Worm (Caenorhabditis elegans) whole organism, L4 larva: ENCODE measurements around the gene lyst-1.

Source experiments
- T20F7.1 ChIP-seq: fragments of 200-800 bp; sonication (Bioruptor generic); optimal IDR thresholded peaks from 2 replicates; lab custom pipeline; 2018; ENCODE audit warnings: mild to moderate bottlenecking, missing genetic modification characterization, missing compliant biosample characterization
- Y105C5A.15 ChIP-seq: fragments of 200-800 bp; sonication (Bioruptor generic); IDR thresholded peaks from 2 replicates; pipeline ENCODE4 v1.3.6; 2022; ENCODE audit warnings: missing genetic modification characterization, missing compliant biosample characterization
- Y48G9A.11 ChIP-seq: fragments of 200-800 bp; sonication (Bioruptor generic); IDR thresholded peaks from 2 replicates; pipeline ENCODE4 v1.3.6; 2022; ENCODE audit warnings: missing genetic modification reagents, missing genetic modification characterization, missing compliant biosample characterization
- ZK546.5 ChIP-seq, 2 experiments: sonication (generic microtip); optimal IDR thresholded peaks; 2 replicates each; lab custom pipeline; 2017; ENCODE audit warnings: missing biosample characterization in 2 of 2, missing genetic modification characterization in 2 of 2
- aha-1 ChIP-seq: fragments of 150-350 bp; peaks from one replicate; lab custom pipeline; 2014; ENCODE audit warnings: missing biosample characterization, missing genetic modification characterization
- ama-1 ChIP-seq: fragments of 150-350 bp; optimal IDR thresholded peaks from 2 replicates; lab custom pipeline; 2014; ENCODE audit warnings: inconsistent platforms, mixed read lengths
- ceh-20 ChIP-seq: fragments of 200-800 bp; sonication (Bioruptor generic); IDR thresholded peaks from 2 replicates; pipeline ENCODE4 v1.3.6; 2022; ENCODE audit warnings: missing genetic modification reagents, missing genetic modification characterization, missing compliant biosample characterization
- daf-16 ChIP-seq, 3 experiments: sonication (generic microtip); optimal IDR thresholded peaks; 2 replicates each; lab custom pipeline; 2016 to 2017; ENCODE audit warnings: missing genetic modification characterization in 3 of 3, missing genetic modification reagents in 3 of 3, mild to moderate bottlenecking in 2 of 3, missing compliant biosample characterization in 2 of 3, missing biosample characterization in 1 of 3, moderate library complexity in 1 of 3
- daf-19 ChIP-seq: fragments of 200-800 bp; sonication (Bioruptor generic); conservative IDR thresholded peaks from 2 replicates; pipeline ENCODE4 v1.3.6; 2022; ENCODE audit warnings: missing genetic modification characterization, missing compliant biosample characterization
- dmd-6 ChIP-seq: fragments of 200-800 bp; sonication (Bioruptor generic); IDR thresholded peaks from 2 replicates; pipeline ENCODE4 v1.3.6; 2022; ENCODE audit warnings: missing genetic modification reagents, missing genetic modification characterization, missing compliant biosample characterization
- dve-1 ChIP-seq: sonication (generic microtip); optimal IDR thresholded peaks from 2 replicates; lab custom pipeline; 2017; ENCODE audit warnings: antibody characterized with exemption, mild to moderate bottlenecking, missing genetic modification characterization, missing compliant biosample characterization; ENCODE audit not compliant: insufficient read depth
- egl-43 ChIP-seq: fragments of 200-800 bp; sonication (Bioruptor generic); IDR thresholded peaks from 2 replicates; pipeline ENCODE4 v1.3.6; 2022; ENCODE audit warnings: missing genetic modification reagents, missing genetic modification characterization, missing compliant biosample characterization
- fos-1 ChIP-seq: fragments of 150-350 bp; optimal IDR thresholded peaks from 2 replicates; lab custom pipeline; 2014; ENCODE audit warnings: missing biosample characterization, missing genetic modification characterization
- hif-1 ChIP-seq, 2 experiments: sonication (generic microtip); optimal IDR thresholded peaks; 2 replicates each; lab custom pipeline; 2016 to 2017; ENCODE audit warnings: missing compliant biosample characterization in 2 of 2, missing genetic modification characterization in 2 of 2, missing genetic modification reagents in 2 of 2, missing genotype in 2 of 2, mild to moderate bottlenecking in 1 of 2
- hlh-11 ChIP-seq: fragments of 200-800 bp; sonication (Bioruptor generic); optimal IDR thresholded peaks from 2 replicates; lab custom pipeline; 2018; ENCODE audit warnings: mild to moderate bottlenecking, missing genetic modification characterization, missing compliant biosample characterization
- hlh-30 ChIP-seq: sonication (generic microtip); optimal IDR thresholded peaks from 2 replicates; lab custom pipeline; 2017; ENCODE audit warnings: antibody characterized with exemption, mild to moderate bottlenecking, missing genetic modification characterization, missing compliant biosample characterization; ENCODE audit not compliant: insufficient read depth
- lin-13 ChIP-seq: fragments of 150-350 bp; optimal IDR thresholded peaks from 2 replicates; lab custom pipeline; 2014; ENCODE audit warnings: missing biosample characterization, missing genetic modification reagents, missing genetic modification characterization
- lin-38 ChIP-seq: fragments of 200-800 bp; sonication (Bioruptor generic); IDR thresholded peaks from 2 replicates; pipeline ENCODE4 v1.3.6; 2022; ENCODE audit warnings: missing genetic modification reagents, missing genetic modification characterization, missing compliant biosample characterization
- lsy-2 ChIP-seq, 2 experiments: fragments of 150-350 bp in 1 of 2; sonication (generic microtip) in 1 of 2; optimal IDR thresholded peaks; 2 replicates each; lab custom pipeline; 2014 to 2017; ENCODE audit warnings: missing biosample characterization in 2 of 2, missing genetic modification characterization in 2 of 2
- mep-1 ChIP-seq: fragments of 150-350 bp; sonication (generic microtip); optimal IDR thresholded peaks from 3 replicates; lab custom pipeline; 2014; ENCODE audit warnings: missing biosample characterization, missing genetic modification characterization
- mes-2 ChIP-seq: sonication (generic microtip); optimal IDR thresholded peaks from 2 replicates; lab custom pipeline; 2016; ENCODE audit warnings: missing genotype, mild to moderate bottlenecking, missing genetic modification characterization, missing compliant biosample characterization; ENCODE audit not compliant: poor library complexity, severe bottlenecking
- nhr-111 ChIP-seq: fragments of 200-800 bp; sonication (Bioruptor generic); optimal IDR thresholded peaks from 2 replicates; lab custom pipeline; 2018; ENCODE audit warnings: mild to moderate bottlenecking, missing genetic modification characterization, missing compliant biosample characterization
- nhr-237 ChIP-seq: sonication (generic microtip); optimal IDR thresholded peaks from 2 replicates; lab custom pipeline; 2017; ENCODE audit warnings: missing biosample characterization, missing genetic modification characterization
- nhr-42 ChIP-seq: fragments of 200-800 bp; sonication (Bioruptor generic); IDR thresholded peaks from 2 replicates; pipeline ENCODE4 v1.3.6; 2022; ENCODE audit warnings: missing genetic modification characterization, missing compliant biosample characterization
- nhr-76 ChIP-seq: fragments of 150-350 bp; optimal IDR thresholded peaks from 2 replicates; lab custom pipeline; 2014; ENCODE audit warnings: missing biosample characterization, missing genetic modification characterization
- nhr-77 ChIP-seq: fragments of 150-350 bp; optimal IDR thresholded peaks from 2 replicates; lab custom pipeline; 2014; ENCODE audit warnings: missing biosample characterization, missing genetic modification characterization
- pha-4 ChIP-seq, 2 experiments: fragments of 150-350 bp in 1 of 2; fragments of 200-800 bp in 1 of 2; sonication (Bioruptor generic) in 1 of 2; IDR thresholded peaks in 1 of 2; optimal IDR thresholded peaks in 1 of 2; 2 replicates each; pipeline versions ENCODE4 v1.3.6 to Lab custom; 2014 to 2022; ENCODE audit warnings: missing genetic modification characterization in 2 of 2, missing genetic modification reagents in 2 of 2, missing biosample characterization in 1 of 2, missing compliant biosample characterization in 1 of 2
- sdz-12 ChIP-seq: fragments of 200-800 bp; sonication (Bioruptor generic); optimal IDR thresholded peaks from 2 replicates; lab custom pipeline; 2018; ENCODE audit warnings: mild to moderate bottlenecking, missing genetic modification characterization, missing compliant biosample characterization
- unc-130 ChIP-seq: sonication (generic microtip); optimal IDR thresholded peaks from 2 replicates; lab custom pipeline; 2016; ENCODE audit warnings: missing genetic modification reagents, missing genetic modification characterization, missing compliant biosample characterization
- unc-39 ChIP-seq: sonication (generic microtip); optimal IDR thresholded peaks from 2 replicates; lab custom pipeline; 2017; ENCODE audit warnings: missing biosample characterization, missing genetic modification characterization
- unc-62 ChIP-seq, 3 experiments: fragments of 150-350 bp in 1 of 3; sonication (generic microtip); optimal IDR thresholded peaks in 2 of 3; peaks in 1 of 3; 1 replicate in 1 of 3; 2 replicates in 2 of 3; lab custom pipeline; 2014 to 2017; ENCODE audit warnings: missing biosample characterization in 3 of 3, missing genetic modification characterization in 3 of 3, missing genetic modification reagents in 3 of 3, missing genotype in 1 of 3
- ztf-7 ChIP-seq: fragments of 150-350 bp; optimal IDR thresholded peaks from 2 replicates; lab custom pipeline; 2014; ENCODE audit warnings: missing biosample characterization, missing genetic modification characterization

The lyst-1 gene

DNA sequence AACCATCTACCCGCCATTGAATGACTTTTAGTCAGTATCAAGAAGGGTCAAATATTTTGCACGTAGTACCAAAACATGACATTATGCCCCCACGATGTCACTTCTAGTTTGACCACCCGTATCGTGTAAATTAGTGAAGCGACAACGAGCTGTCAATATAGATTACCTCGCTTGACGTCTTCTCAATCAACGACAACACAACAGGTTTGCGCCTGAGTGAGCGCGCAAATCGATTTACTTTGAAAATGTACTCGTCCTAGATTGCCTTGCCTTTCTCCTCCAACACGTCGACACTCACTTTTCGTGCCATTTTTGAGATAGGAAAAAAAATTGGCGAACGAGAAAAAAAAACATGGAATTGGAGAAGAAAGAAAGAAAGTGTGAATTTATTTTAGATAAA is 39.7 kb upstream of the lyst-1 start (continued):
- TF ChIP-seq ama-1 (lab: Kevin White, UChicago) (no peak), mep-1 (peak; percentile 42), ceh-20 (GFP tag; lab: Robert Waterston, UW) (0 out of 2 replicates have a peak, but pooled peaks have one; percentile 64), ztf-7 (tag; lab: Kevin White, UChicago) (no peak), dmd-6 (GFP tag; lab: Robert Waterston, UW) (peak; percentile 27), aha-1 (tag; lab: Kevin White, UChicago) (peak; percentile 74), Y105C5A.15 (GFP tag; lab: Robert Waterston, UW) (no peak), nhr-77 (tag; lab: Kevin White, UChicago) (no peak), mes-2 (tag; lab: Kevin White, UChicago) (no peak), nhr-111 (GFP tag; lab: Kevin White, UChicago) (no peak), dve-1 (peak; percentile 35), hif-1 (tag; optimal IDR thresholded peaks at IDR 0.05; lab: Kevin White, UChicago) (peak in 1 of 2 experiments; percentile 1), lin-38 (GFP tag; lab: Robert Waterston, UW) (no peak), lsy-2 (tag; optimal IDR thresholded peaks at IDR 0.05; lab: Kevin White, UChicago) (peak in 1 of 2 experiments; percentile 28), ZK546.5 (tag; optimal IDR thresholded peaks at IDR 0.05; lab: Kevin White, UChicago) (no peak), unc-39 (tag; lab: Kevin White, UChicago) (no peak), nhr-76 (tag; lab: Kevin White, UChicago) (no peak), nhr-42 (GFP tag; lab: Robert Waterston, UW) (no peak), unc-130 (GFP tag; lab: Kevin White, UChicago) (no peak)
- TF ChIP-seq, all 104 proteins: peak for 14

DNA sequence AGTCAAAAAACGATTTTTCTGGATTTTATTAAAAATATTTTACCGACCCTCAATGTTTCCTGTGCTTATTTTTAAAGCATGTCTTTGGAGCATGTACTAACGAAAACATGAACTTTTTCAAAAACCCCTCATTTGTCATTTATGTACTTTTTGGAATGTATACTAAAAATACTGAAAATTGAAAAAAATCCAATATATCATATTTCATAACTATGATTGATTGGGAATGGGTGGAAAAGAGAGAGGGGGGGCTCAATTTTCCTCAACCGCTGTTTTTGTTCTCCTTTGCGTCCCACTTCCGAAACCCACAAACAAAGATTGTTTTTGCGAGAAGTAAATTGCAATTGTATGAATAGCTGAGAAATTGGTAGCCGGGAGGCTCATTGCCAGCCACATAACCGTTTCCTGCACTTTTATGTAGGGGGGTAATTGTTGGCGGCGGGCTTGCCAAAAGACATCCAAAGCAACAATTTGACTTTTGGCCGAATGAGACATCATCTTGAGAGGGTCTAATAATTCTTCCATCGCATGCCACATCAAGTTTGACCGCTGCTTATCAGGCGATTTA is 39.0 kb upstream of the lyst-1 start:
- TF ChIP-seq daf-19 (GFP tag; lab: Robert Waterston, UW) (0 out of 2 replicates have a peak, but pooled peaks have one; percentile 11), lin-13 (GFP tag; lab: Kevin White, UChicago) (no peak), egl-43 (GFP tag; lab: Robert Waterston, UW) (peak; percentile 35; the same call in 1 of the 2 replicates)
- TF ChIP-seq, all 104 proteins: peak for 2

- TF ChIP-seq pha-4 (GFP tag; IDR thresholded peaks at IDR 0.05; lab: Robert Waterston, UW) (peak; percentile 58), pha-4 (tag; optimal IDR thresholded peaks at IDR 0.05; lab: Kevin White, UChicago) (peak; percentile 11), aha-1 (tag; lab: Kevin White, UChicago) (peak; percentile 26), hlh-11 (peak; percentile 32), dve-1 (peak; percentile 20), sdz-12 (GFP tag; lab: Kevin White, UChicago) (no peak), daf-16 (GFP tag; optimal IDR thresholded peaks at IDR 0.05; lab: Kevin White, UChicago) (peak in 1 of 2 experiments; percentile 54), daf-16 (tag; optimal IDR thresholded peaks at IDR 0.05; lab: Kevin White, UChicago) (peak; percentile 41), T20F7.1 (no peak), Y48G9A.11 (no peak)
- TF ChIP-seq, all 104 proteins: peak for 5
These were observed 38.1 kb upstream of the lyst-1 start for ce11 chrX:12179090-12179488.

DNA sequence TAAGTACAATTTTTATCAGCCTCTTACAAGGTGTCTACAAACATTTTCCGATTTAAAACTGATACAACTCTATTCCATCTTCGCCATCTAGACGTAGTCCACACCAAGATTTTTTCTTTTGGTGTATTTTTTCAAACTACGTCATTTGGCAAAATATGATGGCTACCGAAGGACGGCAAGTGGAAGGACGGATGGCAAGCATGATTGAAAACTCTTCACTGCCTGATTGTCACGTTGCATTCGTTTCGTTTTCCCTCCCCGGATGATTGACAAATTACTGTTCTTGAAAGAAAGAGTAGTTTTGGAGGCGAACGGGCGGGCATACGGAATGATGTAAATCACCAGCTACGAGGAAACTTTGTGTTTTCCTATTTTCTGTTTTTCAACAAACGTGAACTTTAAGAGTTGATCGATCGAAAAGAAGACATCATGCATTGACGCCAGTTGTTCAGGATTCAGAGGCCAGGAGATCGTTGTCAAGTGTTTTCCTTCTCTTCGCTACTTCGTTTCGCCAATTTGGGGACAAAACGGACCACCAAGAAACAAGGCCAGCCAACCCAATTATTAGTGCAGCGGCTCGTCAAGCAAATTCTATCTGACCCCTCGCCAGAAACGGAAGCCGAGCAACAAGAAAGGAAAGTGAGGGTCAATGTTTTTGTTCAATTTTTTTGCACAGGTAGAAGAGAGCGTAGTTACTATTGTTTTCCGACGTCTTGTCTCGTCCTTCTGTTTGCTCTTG is 37.6 kb upstream of the lyst-1 start:
- peak in 1 of 2 experiments; percentile 69 for TF ChIP-seq unc-62 (GFP tag; optimal IDR thresholded peaks at IDR 0.05 in 1 of 2; lab: Kevin White, UChicago)
- TF ChIP-seq unc-62 (tag; optimal IDR thresholded peaks at IDR 0.05; lab: Kevin White, UChicago) = no peak
- TF ChIP-seq fos-1 (tag; lab: Kevin White, UChicago) = no peak
- TF ChIP-seq hlh-30 = peak; percentile 34
- no peak for TF ChIP-seq nhr-237 (tag; lab: Kevin White, UChicago)
- peak; percentile 72 for TF ChIP-seq aha-1 (tag; lab: Kevin White, UChicago)
